Worm (Caenorhabditis elegans) whole organism, midembryonic: ENCODE results near the gene W08E12.5.
A peak's percentile ranks its signal among the peaks of the same experiment; 100 is the strongest.

ENCODE experiments used
- T22C8.4 ChIP-seq: fragments of 200-800 bp; sonication (Bioruptor generic); IDR thresholded peaks from 2 replicates; pipeline ENCODE4 v1.3.6; 2022; ENCODE audit warnings: missing genetic modification characterization, missing compliant biosample characterization
- cog-1 ChIP-seq: sonication (generic microtip); optimal IDR thresholded peaks from 2 replicates; lab custom pipeline; 2016; ENCODE audit warnings: missing genetic modification characterization, missing compliant biosample characterization
- flt-1 ChIP-seq: fragments of 200-800 bp; sonication (Bioruptor generic); IDR thresholded peaks from 2 replicates; pipeline ENCODE4 v1.3.6; 2022; ENCODE audit warnings: missing genetic modification characterization, missing compliant biosample characterization
- klf-2 ChIP-seq: fragments of 200-800 bp; sonication (Bioruptor generic); conservative IDR thresholded peaks from 2 replicates; pipeline ENCODE4 v1.3.6; 2022; ENCODE audit warnings: missing genetic modification reagents, missing genetic modification characterization, missing compliant biosample characterization
- med-1 ChIP-seq: sonication (generic microtip); optimal IDR thresholded peaks from 2 replicates; lab custom pipeline; 2017; ENCODE audit warnings: missing genetic modification characterization, mild to moderate bottlenecking, missing compliant biosample characterization, antibody characterized with exemption, missing genetic modification reagents; ENCODE audit not compliant: insufficient read depth
- ref-1 ChIP-seq: fragments of 200-800 bp; sonication (Bioruptor generic); conservative IDR thresholded peaks from 2 replicates; pipeline ENCODE4 v1.3.6; 2022; ENCODE audit warnings: missing genetic modification reagents, missing genetic modification characterization, missing compliant biosample characterization
- tab-1 ChIP-seq: fragments of 200-800 bp; sonication (Bioruptor generic); IDR thresholded peaks from 2 replicates; pipeline ENCODE4 v1.3.6; 2022; ENCODE audit warnings: missing genetic modification characterization, missing compliant biosample characterization
- ztf-23 ChIP-seq: fragments of 200-800 bp; sonication (Bioruptor generic); IDR thresholded peaks from 2 replicates; pipeline ENCODE4 v1.3.6; 2022; ENCODE audit warnings: missing genetic modification reagents, missing genetic modification characterization, missing compliant biosample characterization
- ztf-29 ChIP-seq: fragments of 200-800 bp; sonication (Bioruptor generic); IDR thresholded peaks from 2 replicates; pipeline ENCODE4 v1.3.6; 2022; ENCODE audit warnings: missing genetic modification reagents, missing genetic modification characterization, missing compliant biosample characterization

W08E12.5 gene

ce11 chrIV:3271342-3271741 is 29.2 kb upstream of the W08E12.5 start:
- TF ChIP-seq tab-1 (GFP tag; lab: Robert Waterston, UW): no peak
- no peak for TF ChIP-seq cog-1
- no peak for TF ChIP-seq ztf-29 (GFP tag; lab: Robert Waterston, UW)

ce11 chrIV:3273295-3273694 is 27.3 kb upstream of the W08E12.5 start, which contains the start of gene T26C12.3:
T26C12.3 (minus strand) TSS chrIV:3273395.
- TF ChIP-seq ztf-23 (GFP tag; lab: Robert Waterston, UW) (no peak), ztf-29 (GFP tag; lab: Robert Waterston, UW) (no peak), klf-2 (no peak), cog-1 (no peak), flt-1 (GFP tag; lab: Robert Waterston, UW) (no peak), ref-1 (GFP tag; lab: Robert Waterston, UW) (no peak)

ce11 chrIV:3278822-3279221 is 21.8 kb upstream of the W08E12.5 start:
- TF ChIP-seq cog-1 (no peak), T22C8.4 (GFP tag; lab: Robert Waterston, UW) (no peak), ref-1 (GFP tag; lab: Robert Waterston, UW) (no peak), ztf-29 (GFP tag; lab: Robert Waterston, UW) (no peak), ztf-23 (GFP tag; lab: Robert Waterston, UW) (no peak), med-1 (GFP tag; lab: Kevin White, UChicago) (no peak), tab-1 (GFP tag; lab: Robert Waterston, UW) (no peak), klf-2 (no peak), flt-1 (GFP tag; lab: Robert Waterston, UW) (no peak)

ce11 chrIV:3289237-3289636 is 11.4 kb upstream of the W08E12.5 start, which contains the start of gene gcy-23:
gcy-23 (minus strand) TSS chrIV:3289337.
- TF ChIP-seq ztf-23 (GFP tag; lab: Robert Waterston, UW): no peak
- no peak for TF ChIP-seq T22C8.4 (GFP tag; lab: Robert Waterston, UW)
- TF ChIP-seq cog-1: no peak
- no peak for TF ChIP-seq ztf-29 (GFP tag; lab: Robert Waterston, UW)
- no peak for TF ChIP-seq klf-2
- no peak for TF ChIP-seq ref-1 (GFP tag; lab: Robert Waterston, UW)
- no peak for TF ChIP-seq flt-1 (GFP tag; lab: Robert Waterston, UW)
- TF ChIP-seq tab-1 (GFP tag; lab: Robert Waterston, UW): no peak
- no peak for TF ChIP-seq med-1 (GFP tag; lab: Kevin White, UChicago)

ce11 chrIV:3291977-3292561 is 8.5 kb upstream of the W08E12.5 start, which contains the start of gene W08E12.8:
W08E12.8 (plus strand) TSS chrIV:3292371.
- TF ChIP-seq tab-1 (GFP tag; lab: Robert Waterston, UW): no peak
- TF ChIP-seq klf-2: no peak
- no peak for TF ChIP-seq T22C8.4 (GFP tag; lab: Robert Waterston, UW)
- TF ChIP-seq ztf-23 (GFP tag; lab: Robert Waterston, UW): no peak
- TF ChIP-seq ztf-29 (GFP tag; lab: Robert Waterston, UW): no peak
- TF ChIP-seq med-1 (GFP tag; lab: Kevin White, UChicago): no peak
- no peak for TF ChIP-seq flt-1 (GFP tag; lab: Robert Waterston, UW)
- TF ChIP-seq cog-1: no peak
- no peak for TF ChIP-seq ref-1 (GFP tag; lab: Robert Waterston, UW)

- TF ChIP-seq klf-2 (no peak), T22C8.4 (GFP tag; lab: Robert Waterston, UW) (no peak), flt-1 (GFP tag; lab: Robert Waterston, UW) (no peak), tab-1 (GFP tag; lab: Robert Waterston, UW) (no peak), cog-1 (no peak), ref-1 (GFP tag; lab: Robert Waterston, UW) (no peak), ztf-29 (GFP tag; lab: Robert Waterston, UW) (no peak)
Measured at ce11 chrIV:3293800-3294493, 6.6 kb upstream of the W08E12.5 start.

- TF ChIP-seq T22C8.4 (GFP tag; lab: Robert Waterston, UW) (no peak), ztf-23 (GFP tag; lab: Robert Waterston, UW) (peak; percentile 67), flt-1 (GFP tag; lab: Robert Waterston, UW) (peak; percentile 77), ztf-29 (GFP tag; lab: Robert Waterston, UW) (no peak), cog-1 (peak; percentile 91), klf-2 (peak; percentile 60; the same call in 1 of the 2 replicates), med-1 (GFP tag; lab: Kevin White, UChicago) (no peak), tab-1 (GFP tag; lab: Robert Waterston, UW) (no peak), ref-1 (GFP tag; lab: Robert Waterston, UW) (no peak)
Measured at ce11 chrIV:3294553-3295185, 5.9 kb upstream of the W08E12.5 start, which contains the start of gene W08E12.7. W08E12.7 (plus strand) TSS chrIV:3295135.

- TF ChIP-seq T22C8.4 (GFP tag; lab: Robert Waterston, UW) (no peak), cog-1 (no peak), ref-1 (GFP tag; lab: Robert Waterston, UW) (no peak), flt-1 (GFP tag; lab: Robert Waterston, UW) (no peak), med-1 (GFP tag; lab: Kevin White, UChicago) (no peak), klf-2 (no peak), ztf-23 (GFP tag; lab: Robert Waterston, UW) (no peak)
Measured at ce11 chrIV:3296578-3297549, 3.7 kb upstream of the W08E12.5 start.
